Worm (Caenorhabditis elegans): ENCODE data around the gene C33H5.1.

DNA sequence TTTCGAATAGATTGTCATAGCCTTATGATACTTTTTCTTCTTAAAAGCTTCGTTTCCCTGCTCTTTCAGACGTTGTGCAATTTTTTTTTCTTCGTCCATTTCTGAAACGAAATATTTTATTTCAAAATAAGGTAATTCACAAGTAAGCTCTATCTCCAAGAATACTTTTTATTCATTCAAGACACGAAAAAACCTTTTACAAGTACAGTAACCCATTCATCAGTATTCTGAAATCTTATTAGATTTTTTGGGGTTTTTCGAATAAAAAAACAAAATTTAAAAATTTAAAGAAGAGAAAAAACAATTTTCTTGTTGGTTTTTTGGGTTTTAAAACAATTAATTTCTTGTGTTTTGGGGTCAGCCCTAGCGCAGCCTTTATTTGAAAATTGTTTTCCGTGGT, 29.8 kb upstream of the C33H5.1 start, which contains the start of gene rpap-3:
- TF ChIP-seq lin-54 (GFP tag; optimal IDR thresholded peaks at IDR 0.05) (no peak), T07F8.4 (tag; optimal IDR thresholded peaks at IDR 0.05) (no peak), attf-3 (GFP tag; conservative IDR thresholded peaks at IDR 0.05) (no peak), snpc-4 (GFP tag; optimal IDR thresholded peaks at IDR 0.05) (no peak), snpc-4 (tag; optimal IDR thresholded peaks at IDR 0.05) (no peak), hmg-20 (GFP tag; IDR thresholded peaks at IDR 0.05) (no peak), nhr-179 (tag; optimal IDR thresholded peaks at IDR 0.05) (no peak), ama-1 (optimal IDR thresholded peaks at IDR 0.05) (no peak), ama-1 (GFP tag; optimal IDR thresholded peaks at IDR 0.05) (no peak), madf-3 (GFP tag; IDR thresholded peaks at IDR 0.05) (no peak), unc-62 (GFP tag; optimal IDR thresholded peaks at IDR 0.05) (no peak), nhr-120 (GFP tag; IDR thresholded peaks at IDR 0.05) (no peak), ceh-79 (tag; optimal IDR thresholded peaks at IDR 0.05) (no peak), nhr-27 (tag; optimal IDR thresholded peaks at IDR 0.05) (no peak)
